Fruit fly (Drosophila melanogaster) Kc167 (cell line): Measurements from ENCODE around the gene CG42750.

Source experiments
- Myc ChIP-seq: fragments of >200 bp; optimal IDR thresholded peaks from 2 replicates; lab custom pipeline; 2017; ENCODE audit warnings: missing external identifiers
- Sin3A ChIP-seq: fragments of >200 bp; optimal IDR thresholded peaks from 2 replicates; lab custom pipeline; 2018; ENCODE audit warnings: missing external identifiers
- h ChIP-seq: fragments of >200 bp; optimal IDR thresholded peaks from 3 replicates; lab custom pipeline; 2018; ENCODE audit warnings: missing external identifiers
- insv ChIP-seq: fragments of >200 bp; optimal IDR thresholded peaks from 3 replicates; lab custom pipeline; 2018; ENCODE audit warnings: missing external identifiers
- psq ChIP-seq: fragments of >200 bp; optimal IDR thresholded peaks from 2 replicates; lab custom pipeline; 2017; ENCODE audit warnings: missing external identifiers
- ttk ChIP-seq: sonication (Bioruptor generic); optimal IDR thresholded peaks from 2 replicates; lab custom pipeline; 2017; ENCODE audit warnings: missing external identifiers

CG42750 gene

DNA sequence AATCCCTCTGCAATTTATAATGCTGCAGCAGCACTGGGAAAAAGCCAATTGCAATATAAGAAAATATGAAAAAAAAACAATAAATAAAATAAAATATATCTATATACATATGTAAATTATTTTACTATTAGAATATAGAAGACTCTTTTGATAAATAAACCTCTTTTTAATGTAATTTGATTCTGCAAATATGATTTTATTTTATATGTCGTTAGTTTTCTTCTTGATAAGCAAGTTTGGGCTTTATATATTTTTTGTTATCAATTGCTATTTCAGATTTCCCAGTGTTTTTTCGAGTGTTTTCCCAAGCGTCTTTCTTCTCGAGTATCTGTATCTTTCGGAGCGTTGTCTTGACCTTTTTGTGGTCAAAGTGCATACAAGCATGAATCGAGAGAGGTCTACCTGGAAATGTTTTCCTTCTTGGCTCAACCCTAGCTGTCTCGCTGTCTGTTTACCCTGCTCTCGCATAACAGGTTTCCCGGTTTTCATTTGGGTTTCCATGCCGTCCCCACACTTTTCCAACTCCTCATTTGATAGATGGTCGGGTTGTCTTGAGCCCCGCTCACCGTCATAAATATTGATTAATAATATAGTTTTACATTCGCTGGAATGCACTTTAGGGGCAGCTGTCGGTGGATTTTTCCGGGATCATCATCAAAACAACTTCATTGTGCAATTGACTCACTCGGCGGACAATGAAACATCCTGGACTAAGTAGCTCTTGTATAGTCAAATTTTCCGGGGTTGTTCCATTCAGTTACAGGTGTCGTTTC, 29.7 kb upstream of the CG42750 start:
- TF ChIP-seq insv (lab: Kevin White, UChicago), result no peak
- TF ChIP-seq ttk, result no peak
- no peak for TF ChIP-seq Sin3A (lab: Kevin White, UChicago)
- no peak for TF ChIP-seq Myc
- TF ChIP-seq psq (lab: Kevin White, UChicago), result no peak
- no peak for TF ChIP-seq h

DNA sequence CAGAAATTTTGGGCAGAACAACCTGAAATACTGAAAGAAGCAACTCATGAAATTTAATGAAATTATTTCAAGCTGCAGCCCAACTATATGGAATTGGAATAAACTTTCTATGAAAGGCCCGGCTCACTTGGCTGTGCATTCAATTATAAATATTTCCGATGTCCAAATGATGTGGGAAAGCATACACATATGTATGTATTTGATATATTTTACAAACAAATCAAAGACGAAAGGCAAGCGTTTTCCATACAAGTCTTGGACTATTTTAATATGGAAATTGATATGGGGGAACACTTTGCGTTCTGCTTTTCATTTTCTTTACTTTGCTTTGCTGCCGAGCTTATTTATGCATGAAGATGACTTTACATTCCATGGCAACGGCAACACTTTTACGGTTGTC, 28.9 kb upstream of the CG42750 start:
- no peak for TF ChIP-seq Sin3A (lab: Kevin White, UChicago)
- TF ChIP-seq insv (lab: Kevin White, UChicago), result no peak

DNA sequence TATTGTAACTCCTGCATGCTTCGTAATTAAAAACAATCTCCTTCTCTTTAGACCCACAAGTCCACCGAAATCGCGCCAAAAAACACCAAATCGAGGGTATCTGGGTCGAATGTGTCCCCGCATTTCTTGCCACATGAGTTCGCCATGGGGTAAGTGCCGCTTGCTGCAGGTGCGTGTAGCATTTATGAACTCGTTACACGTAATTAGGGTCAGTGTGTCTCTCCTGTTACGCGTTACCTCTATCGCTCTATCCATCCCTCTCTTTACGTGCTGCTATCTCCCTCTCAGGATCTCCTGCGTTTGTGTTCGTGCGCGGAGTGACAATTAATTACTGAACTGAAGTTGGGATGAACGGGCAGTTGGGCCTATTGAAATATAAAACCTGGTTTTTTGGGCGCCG, 27.2 kb upstream of the CG42750 start:
- TF ChIP-seq insv (lab: Kevin White, UChicago) (no peak), Myc (no peak), h (no peak), psq (lab: Kevin White, UChicago) (no peak), Sin3A (lab: Kevin White, UChicago) (no peak), ttk (no peak)

DNA sequence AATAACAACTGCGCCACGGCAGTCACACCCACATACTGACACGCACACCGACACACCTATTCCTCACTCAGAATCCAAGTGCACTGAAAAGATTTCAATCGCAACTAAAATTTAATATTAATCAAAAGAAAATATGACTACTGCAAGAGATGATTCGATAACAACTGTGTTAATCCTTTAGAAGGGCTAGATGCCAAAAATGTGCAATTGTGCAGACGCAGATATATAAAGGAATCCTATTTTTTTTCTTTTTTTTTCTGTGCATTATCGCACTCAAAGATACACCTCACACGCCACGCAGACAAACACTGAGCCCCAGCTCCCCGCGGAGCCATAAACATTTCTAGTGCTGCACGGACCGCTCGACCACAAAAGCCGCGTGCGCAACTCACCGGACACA, 23.0 kb upstream of the CG42750 start:
- TF ChIP-seq Myc (no peak), insv (lab: Kevin White, UChicago) (no peak)

DNA sequence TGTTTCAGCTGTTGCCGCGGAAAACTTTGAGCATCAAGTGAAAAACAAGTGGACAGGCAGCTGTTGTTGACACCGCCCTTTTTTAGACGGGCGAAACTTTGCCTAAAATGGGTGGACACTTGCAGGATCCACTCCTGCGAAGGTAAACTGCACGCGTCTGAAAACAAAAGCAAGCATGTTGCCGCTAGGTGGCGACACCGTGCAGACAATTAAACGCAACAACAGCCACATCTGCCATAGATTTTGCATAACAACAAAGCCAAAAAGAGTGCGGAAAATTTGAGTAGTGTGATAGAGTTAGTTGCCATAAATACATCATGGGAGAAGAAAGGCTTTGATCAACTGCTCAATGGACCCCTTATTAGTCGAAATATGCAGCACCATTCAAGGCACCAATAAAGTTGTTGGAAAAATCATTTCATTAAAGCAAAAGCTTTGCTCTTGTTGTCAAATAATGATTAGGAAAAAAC, 18.9 kb upstream of the CG42750 start, which contains the start of gene CG5790:
Gene CG5790, plus strand, starts transcription at position 420 of the 470 bp plus-strand sequence.
- TF ChIP-seq ttk (no peak), Myc (no peak), psq (lab: Kevin White, UChicago) (no peak), insv (lab: Kevin White, UChicago) (no peak), Sin3A (lab: Kevin White, UChicago) (no peak), h (no peak)

DNA sequence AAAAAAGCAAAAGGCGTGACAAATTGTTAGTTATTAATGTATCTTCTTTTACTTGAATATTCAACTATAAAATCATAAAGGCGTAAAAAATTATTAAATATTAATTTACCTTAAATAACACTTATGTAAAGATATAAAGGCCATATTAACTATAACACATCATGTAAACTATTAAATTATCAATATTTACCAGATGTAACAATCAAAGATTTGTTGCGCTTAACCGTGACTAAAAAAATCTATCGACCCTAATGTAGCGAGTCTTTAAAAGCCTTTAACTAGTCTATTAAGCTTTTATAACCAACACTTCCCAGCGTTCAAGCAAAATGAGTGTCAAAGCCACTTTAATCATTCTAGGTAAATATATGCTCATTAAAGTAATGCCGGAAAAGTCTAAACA, 16.7 kb upstream of the CG42750 start, which contains the start of gene Sfp36F:
Gene Sfp36F, plus strand, starts transcription at position 301 of the 400 bp plus-strand sequence.
- TF ChIP-seq insv (lab: Kevin White, UChicago) (no peak), Myc (no peak), h (no peak), ttk (no peak), Sin3A (lab: Kevin White, UChicago) (no peak), psq (lab: Kevin White, UChicago) (no peak)

DNA sequence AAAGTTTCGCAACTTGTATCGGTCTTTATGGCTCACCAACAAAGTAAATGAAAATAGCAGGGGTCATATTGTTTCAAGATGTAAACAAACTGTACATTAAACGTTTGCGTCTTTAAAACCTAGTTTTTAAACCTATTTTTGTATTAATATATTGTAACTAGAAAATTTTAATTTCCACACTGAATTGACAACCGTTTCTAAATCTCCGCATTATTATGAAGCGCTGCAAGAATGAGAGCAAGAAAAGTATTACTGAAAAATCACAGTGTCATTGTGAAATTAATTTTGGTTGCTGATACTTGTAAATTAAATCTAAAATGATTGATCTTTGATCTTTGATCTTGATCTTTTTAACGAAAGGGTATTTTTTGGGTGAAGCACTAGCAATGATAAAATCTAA, 15.8 kb upstream of the CG42750 start, which contains the start of gene CG43362:
Gene CG43362, minus strand, starts transcription at position 101 of the 400 bp plus-strand sequence.
- TF ChIP-seq Sin3A (lab: Kevin White, UChicago), result no peak
- TF ChIP-seq insv (lab: Kevin White, UChicago), result no peak
- TF ChIP-seq Myc, result no peak

DNA sequence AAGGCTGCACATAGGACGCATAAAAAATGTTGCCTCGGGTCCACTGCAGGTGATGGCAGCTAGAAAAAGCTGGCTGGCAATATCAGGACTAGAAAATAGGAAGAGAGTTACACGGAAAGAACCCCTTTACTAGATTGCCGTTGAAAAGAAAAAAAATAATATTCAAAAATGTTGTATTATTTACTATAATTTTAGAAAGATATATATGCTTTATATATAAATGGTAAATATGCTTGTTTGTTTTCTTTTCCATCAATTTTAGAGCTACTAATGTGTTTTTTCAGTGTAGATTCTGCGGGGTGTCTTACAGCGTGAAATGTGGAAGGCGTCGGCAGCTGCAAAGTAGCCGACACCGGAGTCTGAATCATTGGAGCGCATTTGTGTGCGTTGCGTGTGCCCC, 11.6 kb upstream of the CG42750 start:
- no peak for TF ChIP-seq Myc
- TF ChIP-seq Sin3A (lab: Kevin White, UChicago), result no peak
- no peak for TF ChIP-seq insv (lab: Kevin White, UChicago)
- no peak for TF ChIP-seq ttk
- no peak for TF ChIP-seq h
- no peak for TF ChIP-seq psq (lab: Kevin White, UChicago)

DNA sequence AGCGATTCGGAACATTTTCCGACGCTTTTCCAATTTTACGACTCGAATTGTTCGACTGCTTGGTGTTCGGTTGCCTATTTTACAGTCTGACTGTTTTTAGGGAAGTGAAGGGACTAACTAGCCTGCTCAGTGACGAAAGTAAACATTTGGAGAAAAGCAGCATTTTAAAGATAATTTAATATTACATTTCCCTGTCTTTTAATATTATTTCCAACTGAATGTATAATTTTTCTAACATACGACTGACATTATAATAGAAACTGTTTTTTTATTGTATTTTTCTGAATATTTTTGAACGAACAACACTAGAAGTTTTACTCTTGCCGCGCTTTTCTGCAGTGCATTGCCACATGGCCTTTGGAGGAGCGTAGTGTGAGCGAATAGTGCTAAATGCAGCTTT, 10.1 kb upstream of the CG42750 start, which contains the start of gene CG31787:
Gene CG31787, minus strand, starts transcription at position 101 of the 400 bp plus-strand sequence.
- TF ChIP-seq h, result no peak
- no peak for TF ChIP-seq Myc
- TF ChIP-seq Sin3A (lab: Kevin White, UChicago), result no peak
- TF ChIP-seq psq (lab: Kevin White, UChicago), result no peak
- no peak for TF ChIP-seq insv (lab: Kevin White, UChicago)
- TF ChIP-seq ttk, result no peak

DNA sequence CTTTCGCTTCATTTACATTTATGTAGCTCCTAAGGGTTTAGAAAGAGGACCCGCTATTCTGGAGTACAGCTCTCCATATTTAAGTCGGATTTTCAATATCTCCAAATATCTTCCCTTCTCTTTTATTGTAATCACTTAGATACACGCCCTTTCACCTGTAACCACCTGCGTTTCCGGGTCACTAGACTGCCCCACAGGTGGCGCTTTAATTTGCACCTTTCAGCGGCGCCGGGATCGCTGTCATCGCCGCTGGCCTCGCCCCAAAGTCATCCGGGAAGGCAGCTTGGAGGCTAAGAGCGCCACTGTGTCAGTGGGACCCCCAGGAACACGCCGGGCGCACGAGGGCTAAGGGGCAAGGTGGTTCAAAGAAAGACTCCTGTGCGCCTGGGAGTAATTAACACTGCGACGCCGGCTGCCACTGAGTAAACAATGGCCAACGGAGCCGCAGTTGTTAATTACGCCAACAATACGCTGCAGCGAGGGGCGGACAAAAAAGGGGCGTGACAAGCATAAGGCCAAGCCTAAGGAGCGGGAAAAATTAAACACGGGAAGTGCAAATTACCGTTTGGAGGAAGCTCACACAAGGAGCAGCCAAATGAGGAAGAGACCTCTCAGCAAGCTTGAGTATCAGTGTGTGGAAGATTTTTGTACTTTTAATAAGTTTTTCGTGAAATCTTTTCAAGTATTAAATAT, 8.7 kb upstream of the CG42750 start:
- no peak for TF ChIP-seq Myc
- no peak for TF ChIP-seq psq (lab: Kevin White, UChicago)
- TF ChIP-seq insv (lab: Kevin White, UChicago), result no peak
- TF ChIP-seq ttk, result no peak
- no peak for TF ChIP-seq h
- no peak for TF ChIP-seq Sin3A (lab: Kevin White, UChicago)

DNA sequence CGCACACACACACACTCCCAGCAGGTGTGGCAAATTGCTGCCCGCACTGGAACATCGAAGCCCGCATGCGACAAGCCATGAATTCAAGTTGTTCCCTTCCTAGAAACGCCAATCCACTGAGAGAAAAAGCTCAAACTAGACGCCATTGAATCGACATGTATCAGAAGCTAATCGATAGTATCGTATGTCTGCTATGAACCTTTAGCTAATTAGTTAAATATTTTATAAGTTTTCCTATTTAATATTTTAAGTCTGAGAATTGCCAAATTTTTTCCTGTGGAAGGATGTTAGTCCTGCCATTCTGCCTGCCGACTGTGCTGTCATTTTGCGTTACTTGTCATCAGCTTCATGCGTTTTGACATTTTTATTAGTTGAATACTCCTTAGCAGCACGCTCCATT, 7.8 kb downstream of the CG42750 start:
- TF ChIP-seq insv (lab: Kevin White, UChicago) (no peak), psq (lab: Kevin White, UChicago) (no peak), Sin3A (lab: Kevin White, UChicago) (no peak), ttk (no peak), Myc (no peak), h (no peak)

DNA sequence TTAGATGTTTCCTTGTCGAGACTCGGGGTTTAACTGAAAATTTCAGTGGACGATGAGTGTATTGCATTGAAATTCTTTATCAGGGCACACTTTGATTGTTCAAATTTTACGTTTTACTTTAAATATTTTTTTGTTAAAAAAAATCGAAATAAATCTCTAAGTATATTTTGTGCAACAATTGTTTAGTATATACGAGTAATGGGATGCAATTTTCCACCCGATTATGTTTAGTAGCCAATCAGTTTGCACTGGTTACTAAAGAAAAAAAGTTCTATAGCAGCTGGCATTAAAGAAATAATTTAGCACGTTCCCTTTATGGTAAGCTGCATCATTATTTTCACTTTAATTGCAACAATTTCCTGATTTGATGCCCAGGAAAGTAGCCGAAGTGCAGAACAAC, 17.7 kb downstream of the CG42750 start, which contains the start of gene CG31788:
Gene CG31788, minus strand, starts transcription at position 101 of the 400 bp plus-strand sequence.
- no peak for TF ChIP-seq ttk

DNA sequence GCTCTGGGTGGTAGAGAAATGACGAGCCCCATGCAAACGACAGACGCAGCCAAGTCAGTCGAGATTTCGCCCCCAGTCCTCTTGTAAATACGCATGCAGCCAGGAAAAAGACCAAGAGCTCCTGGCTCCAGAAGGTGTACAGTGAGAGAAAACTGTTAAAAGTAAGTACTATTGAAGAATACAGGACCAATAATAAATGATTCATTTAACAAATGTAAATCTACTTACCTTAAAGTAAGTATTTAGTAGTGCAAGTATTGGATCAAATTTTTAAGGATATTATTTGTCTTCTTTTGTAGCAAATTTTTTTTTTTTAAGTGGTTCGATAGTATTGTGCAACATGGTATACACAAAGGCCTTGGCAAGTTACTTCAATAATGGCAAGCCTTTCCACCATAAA, 39.1 kb downstream of the CG42750 start:
- TF ChIP-seq psq (lab: Kevin White, UChicago), result no peak
- no peak for TF ChIP-seq insv (lab: Kevin White, UChicago)
- no peak for TF ChIP-seq ttk
- TF ChIP-seq Sin3A (lab: Kevin White, UChicago), result no peak
- TF ChIP-seq h, result no peak
- no peak for TF ChIP-seq Myc
